Fruit fly (Drosophila melanogaster): ENCODE results near the gene Egfrap.
A peak's percentile ranks its signal among the peaks of the same experiment; 100 is the strongest.

dm6 chr3L:5932363-5932914 is 18.0 kb downstream of the Egfrap start, which contains the start of gene Rcc1:
- TF ChIP-seq OdsH (GFP tag; optimal IDR thresholded peaks at IDR 0.05) (no peak), CG11902 (GFP tag; optimal IDR thresholded peaks at IDR 0.05) (no peak), net (GFP tag; optimal IDR thresholded peaks at IDR 0.05) (no peak), spab (GFP tag; optimal IDR thresholded peaks at IDR 0.05) (no peak), eg (GFP tag; IDR thresholded peaks at IDR 0.05) (no peak), CG31627 (GFP tag; optimal IDR thresholded peaks at IDR 0.05) (no peak), CG6854 (GFP tag; optimal IDR thresholded peaks at IDR 0.05) (no peak), fd59A (GFP tag; optimal IDR thresholded peaks at IDR 0.05) (no peak), CG16779 (tag; optimal IDR thresholded peaks at IDR 0.05) (no peak), acj6 (GFP tag; optimal IDR thresholded peaks at IDR 0.05) (no peak), Gug (GFP tag; IDR thresholded peaks at IDR 0.05) (no peak), CG6792 (GFP tag; optimal IDR thresholded peaks at IDR 0.05) (no peak), dsx (GFP tag; optimal IDR thresholded peaks at IDR 0.05; ENCODE audit: poor library complexity, severe bottlenecking) (no peak), CG6808 (GFP tag; optimal IDR thresholded peaks at IDR 0.05) (peak; percentile 20)

Measured in whole organism, prepupa.